Worm (Caenorhabditis elegans): ENCODE results near the gene golg-4.

The golg-4 gene

ce11 chrIII:3471403-3472053 is 66.2 kb downstream of the golg-4 start, which contains the start of gene rsu-1 (continued):
- TF ChIP-seq nhr-11 (tag; optimal IDR thresholded peaks at IDR 0.05) (peak; percentile 4), lsy-2 (tag; optimal IDR thresholded peaks at IDR 0.05) (peak in 1 of 2 experiments; percentile 70), zip-2 (tag; optimal IDR thresholded peaks at IDR 0.05) (no peak), T26A8.4 (GFP tag; IDR thresholded peaks at IDR 0.05) (peak; percentile 47), nhr-6 (tag; optimal IDR thresholded peaks at IDR 0.05) (peak; percentile 43), nhr-48 (tag; optimal IDR thresholded peaks at IDR 0.05) (peak; percentile 67), pqm-1 (tag; optimal IDR thresholded peaks at IDR 0.05) (no peak), snpc-4 (tag; optimal IDR thresholded peaks at IDR 0.05) (no peak), php-3 (GFP tag; IDR thresholded peaks at IDR 0.05) (no peak), hlh-30 (tag; optimal IDR thresholded peaks at IDR 0.05; ENCODE audit: insufficient read depth) (peak; percentile 10), lin-38 (GFP tag; IDR thresholded peaks at IDR 0.05) (peak; percentile 41), mep-1 (tag; optimal IDR thresholded peaks at IDR 0.05) (peak; percentile 77), rbr-2 (tag; optimal IDR thresholded peaks at IDR 0.05) (peak; percentile 66), F44E2.7 (GFP tag; IDR thresholded peaks at IDR 0.05) (no peak), ztf-7 (tag; optimal IDR thresholded peaks at IDR 0.05) (peak; percentile 8), dmd-6 (GFP tag; IDR thresholded peaks at IDR 0.05) (peak; percentile 63), dve-1 (tag; optimal IDR thresholded peaks at IDR 0.05; ENCODE audit: insufficient read depth) (peak; percentile 70), fkh-10 (GFP tag; optimal IDR thresholded peaks at IDR 0.05) (peak; percentile 1), ceh-62 (tag; optimal IDR thresholded peaks at IDR 0.05) (no peak), mdl-1 (tag; optimal IDR thresholded peaks at IDR 0.05) (peak in 1 of 2 experiments; percentile 69), aha-1 (tag) (peak; percentile 72), mxl-3 (GFP tag; optimal IDR thresholded peaks at IDR 0.05) (peak; percentile 16), arid-1 (GFP tag; conservative IDR thresholded peaks at IDR 0.05) (0 out of 2 replicates have a peak, but pooled peaks have one; percentile 35), snpc-1.2 (GFP tag; IDR thresholded peaks at IDR 0.05) (no peak), hlh-11 (tag; optimal IDR thresholded peaks at IDR 0.05) (peak; percentile 84)

DNA sequence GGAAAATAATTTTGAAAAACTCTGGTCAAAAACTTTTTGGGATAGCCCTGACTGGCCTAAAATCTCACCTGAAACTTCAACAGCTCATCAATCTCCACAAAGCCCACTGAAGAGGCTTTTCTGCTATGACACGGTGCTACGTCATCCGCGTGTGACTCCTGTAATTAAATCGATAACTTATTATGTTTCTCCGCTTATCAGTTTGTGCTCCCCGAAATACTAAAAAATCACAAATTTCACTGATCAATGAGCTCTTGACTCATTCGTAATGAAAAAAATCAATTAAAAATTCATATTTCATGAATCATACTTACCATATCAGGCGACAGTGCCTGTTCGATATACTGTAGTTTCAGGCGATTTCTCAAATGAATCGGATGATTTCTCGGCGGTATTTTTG is 69.6 kb downstream of the golg-4 start:
- TF ChIP-seq spr-1 (tag; optimal IDR thresholded peaks at IDR 0.05) (no peak), tra-1 (GFP tag; IDR thresholded peaks at IDR 0.05) (0 out of 2 replicates have a peak, but pooled peaks have one; percentile 7), D1046.2 (GFP tag; IDR thresholded peaks at IDR 0.05) (no peak), dmd-8 (GFP tag; IDR thresholded peaks at IDR 0.05) (no peak), F37D6.2 (tag; optimal IDR thresholded peaks at IDR 0.05) (no peak), dmd-6 (GFP tag; IDR thresholded peaks at IDR 0.05) (peak; percentile 52; the same call in 1 of the 2 replicates), ceh-28 (tag; optimal IDR thresholded peaks at IDR 0.05) (no peak), nhr-28 (tag; optimal IDR thresholded peaks at IDR 0.05) (peak; percentile 60), daf-12 (tag; optimal IDR thresholded peaks at IDR 0.05) (no peak), pqm-1 (tag; optimal IDR thresholded peaks at IDR 0.05) (peak; percentile 58), dve-1 (tag; optimal IDR thresholded peaks at IDR 0.05; ENCODE audit: insufficient read depth) (peak; percentile 64), daf-16 (GFP tag; optimal IDR thresholded peaks at IDR 0.05) (no peak), daf-16 (tag; optimal IDR thresholded peaks at IDR 0.05) (peak; percentile 19), lin-29 (GFP tag; IDR thresholded peaks at IDR 0.05) (no peak), mdt-29 (GFP tag; IDR thresholded peaks at IDR 0.05) (no peak), madf-9 (GFP tag; conservative IDR thresholded peaks at IDR 0.05) (no peak), nhr-42 (GFP tag; IDR thresholded peaks at IDR 0.05) (no peak), ceh-20 (GFP tag; IDR thresholded peaks at IDR 0.05) (no peak), php-3 (GFP tag; IDR thresholded peaks at IDR 0.05) (peak; percentile 60; the same call in 1 of the 2 replicates), zip-2 (tag; optimal IDR thresholded peaks at IDR 0.05) (no peak), mes-2 (tag; optimal IDR thresholded peaks at IDR 0.05; ENCODE audit: poor library complexity, severe bottlenecking) (no peak), lin-38 (GFP tag; IDR thresholded peaks at IDR 0.05) (no peak), lsy-2 (tag; optimal IDR thresholded peaks at IDR 0.05) (no peak), hlh-11 (tag; optimal IDR thresholded peaks at IDR 0.05) (peak; percentile 2), duxl-1 (tag; optimal IDR thresholded peaks at IDR 0.05; ENCODE audit: poor library complexity) (no peak), ama-1 (optimal IDR thresholded peaks at IDR 0.05) (no peak), hif-1 (tag; optimal IDR thresholded peaks at IDR 0.05) (no peak), nhr-6 (tag; optimal IDR thresholded peaks at IDR 0.05) (no peak), arid-1 (GFP tag; conservative IDR thresholded peaks at IDR 0.05) (no peak), set-16 (GFP tag; IDR thresholded peaks at IDR 0.05) (no peak), snpc-4 (tag; optimal IDR thresholded peaks at IDR 0.05) (no peak), ceh-62 (tag; optimal IDR thresholded peaks at IDR 0.05) (no peak), daf-8 (GFP tag; IDR thresholded peaks at IDR 0.05) (no peak), unc-130 (GFP tag; optimal IDR thresholded peaks at IDR 0.05) (no peak)
